Worm (Caenorhabditis elegans): Measurements from ENCODE around the gene cyp-33C12.

Gene cyp-33C12

ce11 chrV:2242630-2243029 lies 38.4 kb upstream of the cyp-33C12 start, which contains the start of gene cyp-33C3:
Gene cyp-33C3 (plus strand): TSS chrV:2242778.
- no peak for TF ChIP-seq ceh-43 (GFP tag; optimal IDR thresholded peaks at IDR 0.05)
- no peak for TF ChIP-seq M03D4.4 (tag; optimal IDR thresholded peaks at IDR 0.05)
- TF ChIP-seq ceh-83 (GFP tag; optimal IDR thresholded peaks at IDR 0.05): no peak
- no peak for TF ChIP-seq tbx-8 (GFP tag; optimal IDR thresholded peaks at IDR 0.05)

ce11 chrV:2238012-2238411 lies 33.8 kb upstream of the cyp-33C12 start:
- TF ChIP-seq ham-2 (GFP tag; optimal IDR thresholded peaks at IDR 0.05) (no peak), M03D4.4 (tag; optimal IDR thresholded peaks at IDR 0.05) (no peak), bed-3 (GFP tag; optimal IDR thresholded peaks at IDR 0.05) (no peak), nhr-76 (tag; optimal IDR thresholded peaks at IDR 0.05) (no peak)

- no peak for TF ChIP-seq unc-39 (tag; optimal IDR thresholded peaks at IDR 0.05)
- TF ChIP-seq mab-5 (tag; optimal IDR thresholded peaks at IDR 0.05): no peak
- TF ChIP-seq lsy-2 (tag; optimal IDR thresholded peaks at IDR 0.05): no peak
- no peak for TF ChIP-seq ceh-43 (GFP tag; optimal IDR thresholded peaks at IDR 0.05)
- no peak for TF ChIP-seq nhr-2 (tag; optimal IDR thresholded peaks at IDR 0.05)
- no peak for TF ChIP-seq sptf-1 (tag; optimal IDR thresholded peaks at IDR 0.05)
- TF ChIP-seq mep-1 (tag; optimal IDR thresholded peaks at IDR 0.05): no peak
- TF ChIP-seq unc-62 (GFP tag; optimal IDR thresholded peaks at IDR 0.05): no peak
Observed at ce11 chrV:2235848-2236247, 31.6 kb upstream of the cyp-33C12 start, which contains the start of gene cyp-33C4. Gene cyp-33C4 (plus strand): TSS chrV:2236140.

- TF ChIP-seq snpc-4 (tag; optimal IDR thresholded peaks at IDR 0.05): no peak
- TF ChIP-seq mab-5 (tag; optimal IDR thresholded peaks at IDR 0.05): no peak
- TF ChIP-seq lin-13 (tag; optimal IDR thresholded peaks at IDR 0.05): no peak
- no peak for TF ChIP-seq pha-4 (tag; optimal IDR thresholded peaks at IDR 0.05)
- TF ChIP-seq ces-1 (GFP tag; optimal IDR thresholded peaks at IDR 0.05): no peak
- TF ChIP-seq nhr-28 (tag; optimal IDR thresholded peaks at IDR 0.05): no peak
- no peak for TF ChIP-seq sem-2 (GFP tag; optimal IDR thresholded peaks at IDR 0.05)
- TF ChIP-seq ceh-83 (GFP tag; optimal IDR thresholded peaks at IDR 0.05): no peak
- no peak for TF ChIP-seq elt-1 (tag; optimal IDR thresholded peaks at IDR 0.05; ENCODE audit: borderline replicate concordance, insufficient read depth)
- no peak for TF ChIP-seq ham-2 (GFP tag; optimal IDR thresholded peaks at IDR 0.05)
- no peak for TF ChIP-seq hlh-1 (tag; optimal IDR thresholded peaks at IDR 0.05)
- TF ChIP-seq nhr-76 (tag; optimal IDR thresholded peaks at IDR 0.05): no peak
- no peak for TF ChIP-seq ztf-11 (tag; optimal IDR thresholded peaks at IDR 0.05)
- no peak for TF ChIP-seq M03D4.4 (tag; optimal IDR thresholded peaks at IDR 0.05)
- no peak for TF ChIP-seq bed-3 (GFP tag; optimal IDR thresholded peaks at IDR 0.05)
- TF ChIP-seq unc-39 (tag; optimal IDR thresholded peaks at IDR 0.05): no peak
- TF ChIP-seq nhr-2 (tag; optimal IDR thresholded peaks at IDR 0.05): no peak
- TF ChIP-seq flh-1 (GFP tag; optimal IDR thresholded peaks at IDR 0.05): no peak
- TF ChIP-seq cnd-1 (tag; optimal IDR thresholded peaks at IDR 0.05): no peak
- no peak for TF ChIP-seq lsy-2 (tag; optimal IDR thresholded peaks at IDR 0.05)
Observed at ce11 chrV:2233177-2233576, 29.0 kb upstream of the cyp-33C12 start, which contains the start of gene nhr-96. Gene nhr-96 (plus strand): TSS chrV:2233477.

- TF ChIP-seq unc-120 (tag; optimal IDR thresholded peaks at IDR 0.05; ENCODE audit: poor library complexity, severe bottlenecking) (no peak), unc-39 (tag; optimal IDR thresholded peaks at IDR 0.05) (no peak), mep-1 (tag; optimal IDR thresholded peaks at IDR 0.05) (no peak), bed-3 (GFP tag; optimal IDR thresholded peaks at IDR 0.05) (no peak), nhr-28 (tag; optimal IDR thresholded peaks at IDR 0.05) (no peak), ham-2 (GFP tag; optimal IDR thresholded peaks at IDR 0.05) (no peak), cnd-1 (tag; optimal IDR thresholded peaks at IDR 0.05) (no peak), ces-1 (GFP tag; optimal IDR thresholded peaks at IDR 0.05) (no peak), ceh-43 (GFP tag; optimal IDR thresholded peaks at IDR 0.05) (no peak), tbx-8 (GFP tag; optimal IDR thresholded peaks at IDR 0.05) (no peak), lsy-2 (tag; optimal IDR thresholded peaks at IDR 0.05) (no peak), nhr-237 (tag; optimal IDR thresholded peaks at IDR 0.05) (no peak), flh-1 (GFP tag; optimal IDR thresholded peaks at IDR 0.05) (no peak), mls-2 (tag; optimal IDR thresholded peaks at IDR 0.05) (no peak)
Observed at ce11 chrV:2230912-2231311, 26.7 kb upstream of the cyp-33C12 start, which contains the start of gene nhr-134. Gene nhr-134 (plus strand): TSS chrV:2231223.

- no peak for TF ChIP-seq unc-120 (tag; optimal IDR thresholded peaks at IDR 0.05; ENCODE audit: poor library complexity, severe bottlenecking)
- TF ChIP-seq flh-1 (GFP tag; optimal IDR thresholded peaks at IDR 0.05): no peak
- no peak for TF ChIP-seq mab-5 (tag; optimal IDR thresholded peaks at IDR 0.05)
- no peak for TF ChIP-seq ces-1 (GFP tag; optimal IDR thresholded peaks at IDR 0.05)
- no peak for TF ChIP-seq mls-2 (tag; optimal IDR thresholded peaks at IDR 0.05)
- TF ChIP-seq nhr-28 (tag; optimal IDR thresholded peaks at IDR 0.05): no peak
- TF ChIP-seq ham-2 (GFP tag; optimal IDR thresholded peaks at IDR 0.05): no peak
- TF ChIP-seq ztf-11 (tag; optimal IDR thresholded peaks at IDR 0.05): no peak
- no peak for TF ChIP-seq sem-2 (GFP tag; optimal IDR thresholded peaks at IDR 0.05)
- no peak for TF ChIP-seq elt-1 (tag; optimal IDR thresholded peaks at IDR 0.05; ENCODE audit: borderline replicate concordance, insufficient read depth)
- TF ChIP-seq ceh-43 (GFP tag; optimal IDR thresholded peaks at IDR 0.05): no peak
Observed at ce11 chrV:2228781-2229180, 24.6 kb upstream of the cyp-33C12 start, which contains the start of gene nhr-126. Gene nhr-126 (plus strand): TSS chrV:2229081.

Measured in whole organism, mixed stage, embryonic.